Worm (Caenorhabditis elegans) whole organism, late embryonic: ENCODE results near the gene spex-3.

Experiments used
- C08G9.2 ChIP-seq: sonication (generic microtip); optimal IDR thresholded peaks from 2 replicates; lab custom pipeline; 2016; ENCODE audit warnings: mild to moderate bottlenecking, missing genetic modification characterization, moderate library complexity, missing compliant biosample characterization
- C38D4.7 ChIP-seq: fragments of 200-800 bp; sonication (Bioruptor generic); optimal IDR thresholded peaks from 2 replicates; lab custom pipeline; 2018; ENCODE audit warnings: mild to moderate bottlenecking, missing genetic modification characterization, moderate library complexity, missing compliant biosample characterization
- F13H6.1 ChIP-seq: sonication (generic microtip); optimal IDR thresholded peaks from 2 replicates; lab custom pipeline; 2016; ENCODE audit warnings: missing genetic modification characterization, missing compliant biosample characterization
- K09A11.1 ChIP-seq: sonication (generic microtip); optimal IDR thresholded peaks from 2 replicates; lab custom pipeline; 2017; ENCODE audit warnings: antibody characterized with exemption, mild to moderate bottlenecking, missing genetic modification characterization, missing compliant biosample characterization; ENCODE audit not compliant: insufficient read depth
- T23F11.4 ChIP-seq: fragments of 200-800 bp; sonication (Bioruptor generic); optimal IDR thresholded peaks from 2 replicates; lab custom pipeline; 2018; ENCODE audit warnings: mild to moderate bottlenecking, missing genetic modification characterization, missing compliant biosample characterization
- Y22D7AL.16 ChIP-seq: sonication (generic microtip); optimal IDR thresholded peaks from 2 replicates; lab custom pipeline; 2016; ENCODE audit warnings: missing genetic modification characterization, missing compliant biosample characterization
- ceh-14 ChIP-seq: sonication (generic microtip); optimal IDR thresholded peaks from 2 replicates; lab custom pipeline; 2016; ENCODE audit warnings: missing genotype, missing genetic modification characterization, missing compliant biosample characterization
- ceh-18 ChIP-seq: sonication (generic microtip); optimal IDR thresholded peaks from 2 replicates; lab custom pipeline; 2016; ENCODE audit warnings: missing genetic modification characterization, missing compliant biosample characterization
- ceh-19 ChIP-seq: fragments of 200-800 bp; sonication (Bioruptor generic); optimal IDR thresholded peaks from 2 replicates; lab custom pipeline; 2018; ENCODE audit warnings: mild to moderate bottlenecking, missing genetic modification characterization, missing compliant biosample characterization
- ceh-22 ChIP-seq: sonication (generic microtip); optimal IDR thresholded peaks from 2 replicates; lab custom pipeline; 2017; ENCODE audit warnings: missing biosample characterization, missing genetic modification characterization
- ceh-24 ChIP-seq: sonication (generic microtip); optimal IDR thresholded peaks from 2 replicates; lab custom pipeline; 2016; ENCODE audit warnings: mild to moderate bottlenecking, missing genetic modification characterization, missing compliant biosample characterization
- ceh-45 ChIP-seq: fragments of 200-800 bp; sonication (Bioruptor generic); IDR thresholded peaks from 2 replicates; pipeline ENCODE4 v1.3.6; 2022; ENCODE audit warnings: missing genetic modification reagents, missing genetic modification characterization, missing compliant biosample characterization
- ceh-48 ChIP-seq: sonication (generic microtip); optimal IDR thresholded peaks from 2 replicates; lab custom pipeline; 2016; ENCODE audit warnings: missing genetic modification characterization, inconsistent platforms, missing compliant biosample characterization
- che-1 ChIP-seq: sonication (generic microtip); optimal IDR thresholded peaks from 2 replicates; lab custom pipeline; 2016; ENCODE audit warnings: mild to moderate bottlenecking, missing genetic modification characterization, missing compliant biosample characterization
- elt-4 ChIP-seq: sonication (generic microtip); optimal IDR thresholded peaks from 2 replicates; lab custom pipeline; 2016; ENCODE audit warnings: missing genetic modification characterization, missing compliant biosample characterization
- ets-4 ChIP-seq: sonication (generic microtip); optimal IDR thresholded peaks from 2 replicates; lab custom pipeline; 2016; ENCODE audit warnings: missing genetic modification characterization, missing compliant biosample characterization
- eyg-1 ChIP-seq: sonication (generic microtip); optimal IDR thresholded peaks from 2 replicates; lab custom pipeline; 2016; ENCODE audit warnings: missing genotype, missing genetic modification characterization, missing compliant biosample characterization
- fkh-10 ChIP-seq: fragments of 150-350 bp; optimal IDR thresholded peaks from 2 replicates; lab custom pipeline; 2014; ENCODE audit warnings: missing biosample characterization, missing genetic modification reagents, missing genetic modification characterization
- fkh-6 ChIP-seq: sonication (generic microtip); optimal IDR thresholded peaks from 2 replicates; lab custom pipeline; 2016; ENCODE audit warnings: missing genetic modification characterization, missing compliant biosample characterization
- gmeb-2 ChIP-seq: sonication (generic microtip); optimal IDR thresholded peaks from 2 replicates; lab custom pipeline; 2016; ENCODE audit warnings: missing genetic modification characterization, inconsistent platforms, missing compliant biosample characterization
- hlh-15 ChIP-seq: sonication (generic microtip); optimal IDR thresholded peaks from 2 replicates; lab custom pipeline; 2016; ENCODE audit warnings: missing genetic modification characterization, missing compliant biosample characterization
- hlh-30 ChIP-seq: sonication (generic microtip); optimal IDR thresholded peaks from 2 replicates; lab custom pipeline; 2017; ENCODE audit warnings: antibody characterized with exemption, missing genetic modification characterization, missing compliant biosample characterization; ENCODE audit not compliant: insufficient read depth
- hlh-6 ChIP-seq: sonication (generic microtip); optimal IDR thresholded peaks from 2 replicates; lab custom pipeline; 2016; ENCODE audit warnings: missing genotype, missing genetic modification characterization, missing compliant biosample characterization
- mec-3 ChIP-seq: sonication (generic microtip); optimal IDR thresholded peaks from 2 replicates; lab custom pipeline; 2016; ENCODE audit warnings: borderline replicate concordance, missing genetic modification characterization, missing compliant biosample characterization
- nfya-1 ChIP-seq: sonication (generic microtip); optimal IDR thresholded peaks from 2 replicates; lab custom pipeline; 2017; ENCODE audit warnings: missing genetic modification characterization, mild to moderate bottlenecking, missing compliant biosample characterization, antibody characterized with exemption, moderate library complexity
- nhr-232 ChIP-seq: sonication (generic microtip); optimal IDR thresholded peaks from 2 replicates; lab custom pipeline; 2016; ENCODE audit warnings: missing genetic modification characterization, missing compliant biosample characterization
- npax-4 ChIP-seq: sonication (generic microtip); optimal IDR thresholded peaks from 2 replicates; lab custom pipeline; 2016; ENCODE audit warnings: missing genetic modification characterization, missing compliant biosample characterization
- pag-3 ChIP-seq: sonication (generic microtip); optimal IDR thresholded peaks from 2 replicates; lab custom pipeline; 2016; ENCODE audit warnings: missing compliant biosample characterization, missing genetic modification characterization, borderline replicate concordance
- pax-1 ChIP-seq: fragments of 150-350 bp; optimal IDR thresholded peaks from 2 replicates; lab custom pipeline; 2014; ENCODE audit warnings: missing biosample characterization, missing genetic modification characterization
- pha-2 ChIP-seq: sonication (generic microtip); optimal IDR thresholded peaks from 2 replicates; lab custom pipeline; 2017; ENCODE audit warnings: mild to moderate bottlenecking, missing genetic modification characterization, missing compliant biosample characterization
- pha-4 ChIP-seq: fragments of 150-350 bp; optimal IDR thresholded peaks from 2 replicates; lab custom pipeline; 2018; ENCODE audit warnings: missing biosample characterization, missing genetic modification reagents, missing genetic modification characterization
- pros-1 ChIP-seq: fragments of 150-350 bp; optimal IDR thresholded peaks from 2 replicates; lab custom pipeline; 2014; ENCODE audit warnings: missing biosample characterization, missing genetic modification reagents, missing genetic modification characterization
- ref-2 ChIP-seq: sonication (generic microtip); optimal IDR thresholded peaks from 2 replicates; lab custom pipeline; 2016; ENCODE audit warnings: missing genetic modification characterization, missing compliant biosample characterization
- rnt-1 ChIP-seq: sonication (generic microtip); optimal IDR thresholded peaks from 2 replicates; lab custom pipeline; 2016; ENCODE audit warnings: missing genetic modification characterization, missing compliant biosample characterization
- sdc-2 ChIP-seq: sonication (generic microtip); optimal IDR thresholded peaks from 2 replicates; lab custom pipeline; 2016; ENCODE audit warnings: missing genotype, missing genetic modification characterization, missing compliant biosample characterization
- syd-9 ChIP-seq: sonication (generic microtip); optimal IDR thresholded peaks from 2 replicates; lab custom pipeline; 2016; ENCODE audit warnings: mild to moderate bottlenecking, missing genetic modification characterization, moderate library complexity, missing compliant biosample characterization
- tbx-2 ChIP-seq: sonication (generic microtip); optimal IDR thresholded peaks from 2 replicates; lab custom pipeline; 2016; ENCODE audit warnings: missing genetic modification characterization, missing compliant biosample characterization
- tbx-7 ChIP-seq: sonication (generic microtip); optimal IDR thresholded peaks from 2 replicates; lab custom pipeline; 2016; ENCODE audit warnings: missing genotype, missing genetic modification characterization, missing compliant biosample characterization
- unc-3 ChIP-seq, 2 experiments: fragments of 200-800 bp in 1 of 2; sonication (Bioruptor generic) in 1 of 2; sonication (generic microtip) in 1 of 2; conservative IDR thresholded peaks in 1 of 2; optimal IDR thresholded peaks in 1 of 2; 2 replicates each; pipeline versions ENCODE4 v1.3.6 to Lab custom; 2016 to 2022; ENCODE audit warnings: missing compliant biosample characterization in 2 of 2, missing genetic modification characterization in 2 of 2, missing genetic modification reagents in 1 of 2
- unc-86 ChIP-seq: sonication (generic microtip); optimal IDR thresholded peaks from 2 replicates; lab custom pipeline; 2016; ENCODE audit warnings: missing genetic modification characterization, missing compliant biosample characterization
- zip-5 ChIP-seq: sonication (generic microtip); optimal IDR thresholded peaks from 2 replicates; lab custom pipeline; 2016; ENCODE audit warnings: missing genetic modification characterization, missing compliant biosample characterization
- ztf-16 ChIP-seq: sonication (generic microtip); optimal IDR thresholded peaks from 2 replicates; lab custom pipeline; 2017; ENCODE audit warnings: missing genetic modification characterization, missing compliant biosample characterization

spex-3 gene

ce11 chrIII:1668519-1668918 lies 33.7 kb downstream of the spex-3 start, which contains the start of gene glb-30:
Gene glb-30, minus strand, starts transcription at chrIII:1668619.
- TF ChIP-seq Y22D7AL.16 (tag; lab: Kevin White, UChicago): peak; percentile 13
- TF ChIP-seq unc-3 (GFP tag; conservative IDR thresholded peaks at IDR 0.05; lab: Robert Waterston, UW): no peak
- no peak for TF ChIP-seq unc-3 (tag; optimal IDR thresholded peaks at IDR 0.05; lab: Kevin White, UChicago)
- no peak for TF ChIP-seq elt-4 (tag; lab: Kevin White, UChicago)
- no peak for TF ChIP-seq unc-86 (tag; lab: Kevin White, UChicago)
- TF ChIP-seq, all 69 proteins: peak for 1

ce11 chrIII:1666893-1667292 lies 35.3 kb downstream of the spex-3 start:
- TF ChIP-seq ceh-18 (no peak), C08G9.2 (tag; lab: Kevin White, UChicago) (no peak), ceh-48 (peak; percentile 15)

ce11 chrIII:1665799-1666308 lies 36.4 kb downstream of the spex-3 start, which contains the start of gene Y22D7AR.3:
Gene Y22D7AR.3, minus strand, starts transcription at chrIII:1665849.
- no peak for TF ChIP-seq T23F11.4 (GFP tag; lab: Kevin White, UChicago)
- TF ChIP-seq ceh-18: no peak
- TF ChIP-seq hlh-15 (tag; lab: Kevin White, UChicago): no peak
- TF ChIP-seq fkh-6 (tag; lab: Kevin White, UChicago): no peak
- TF ChIP-seq, all 69 proteins: peak for 0

ce11 chrIII:1665373-1665772 lies 36.9 kb downstream of the spex-3 start:
- no peak for TF ChIP-seq nhr-232
- TF ChIP-seq mec-3 (tag; lab: Kevin White, UChicago): no peak
- TF ChIP-seq elt-4 (tag; lab: Kevin White, UChicago): no peak
- TF ChIP-seq hlh-30 (tag; lab: Kevin White, UChicago): no peak
- TF ChIP-seq pha-2: no peak
- TF ChIP-seq fkh-10 (GFP tag; lab: Kevin White, UChicago): no peak
- no peak for TF ChIP-seq zip-5 (tag; lab: Kevin White, UChicago)
- no peak for TF ChIP-seq Y22D7AL.16 (tag; lab: Kevin White, UChicago)
- no peak for TF ChIP-seq gmeb-2 (tag; lab: Kevin White, UChicago)
- TF ChIP-seq rnt-1 (tag; lab: Kevin White, UChicago): no peak
- TF ChIP-seq npax-4 (tag; lab: Kevin White, UChicago): no peak
- no peak for TF ChIP-seq tbx-2 (tag; lab: Kevin White, UChicago)
- TF ChIP-seq ceh-24 (tag; lab: Kevin White, UChicago): no peak
- no peak for TF ChIP-seq nfya-1 (tag; lab: Kevin White, UChicago)
- no peak for TF ChIP-seq ceh-22 (tag; lab: Kevin White, UChicago)
- TF ChIP-seq ceh-19: no peak
- TF ChIP-seq ceh-45 (GFP tag; lab: Robert Waterston, UW): no peak
- no peak for TF ChIP-seq pag-3 (tag; lab: Kevin White, UChicago)
- TF ChIP-seq, all 69 proteins: peak for 0

- TF ChIP-seq ztf-16 (no peak), pros-1 (no peak), ceh-45 (GFP tag; lab: Robert Waterston, UW) (0 out of 2 replicates have a peak, but pooled peaks have one; percentile 42), ref-2 (tag; lab: Kevin White, UChicago) (no peak)
- TF ChIP-seq, all 69 proteins: peak for 1
These were observed 37.4 kb downstream of the spex-3 start, which contains the start of gene Y22D7AL.16 for ce11 chrIII:1664761-1665266. Gene Y22D7AL.16, minus strand, starts transcription at chrIII:1665216.

- TF ChIP-seq mec-3 (tag; lab: Kevin White, UChicago) (no peak), eyg-1 (tag; lab: Kevin White, UChicago) (no peak), pha-4 (tag; lab: Kevin White, UChicago) (no peak), C38D4.7 (GFP tag; lab: Kevin White, UChicago) (no peak), syd-9 (no peak), ref-2 (tag; lab: Kevin White, UChicago) (no peak), pha-2 (no peak), ets-4 (tag; lab: Kevin White, UChicago) (no peak), ceh-48 (no peak), sdc-2 (tag; lab: Kevin White, UChicago) (no peak), tbx-7 (tag; lab: Kevin White, UChicago) (no peak), K09A11.1 (no peak), ceh-14 (no peak), F13H6.1 (no peak), pax-1 (tag; lab: Kevin White, UChicago) (no peak), che-1 (tag; lab: Kevin White, UChicago) (no peak), hlh-6 (tag; lab: Kevin White, UChicago) (no peak)
These were observed 39.2 kb downstream of the spex-3 start for ce11 chrIII:1663056-1663455.
